Worm (Caenorhabditis elegans) whole organism, L2 larva: Measurements from ENCODE around the gene C46A5.6.

ENCODE experiments used
- C34F6.9 ChIP-seq: fragments of 150-350 bp; optimal IDR thresholded peaks from 2 replicates; lab custom pipeline; 2014; ENCODE audit warnings: missing biosample characterization, missing genetic modification characterization
- R02D3.7 ChIP-seq: fragments of 150-350 bp; optimal IDR thresholded peaks from 2 replicates; lab custom pipeline; 2014; ENCODE audit warnings: missing biosample characterization, missing genetic modification characterization
- alr-1 ChIP-seq: fragments of 150-350 bp; optimal IDR thresholded peaks from 2 replicates; lab custom pipeline; 2014; ENCODE audit warnings: missing biosample characterization, missing genetic modification characterization
- aly-2 ChIP-seq: fragments of 150-350 bp; optimal IDR thresholded peaks from 2 replicates; lab custom pipeline; 2014; ENCODE audit warnings: missing biosample characterization, missing genetic modification characterization
- ama-1 ChIP-seq: fragments of 150-350 bp; optimal IDR thresholded peaks from 2 replicates; lab custom pipeline; 2018; ENCODE audit warnings: inconsistent platforms
- ceh-16 ChIP-seq: fragments of 150-350 bp; optimal IDR thresholded peaks from 2 replicates; lab custom pipeline; 2014; ENCODE audit warnings: missing biosample characterization, missing genetic modification characterization
- crh-2 ChIP-seq: sonication (generic microtip); optimal IDR thresholded peaks from 2 replicates; lab custom pipeline; 2017; ENCODE audit warnings: missing biosample characterization, missing genetic modification characterization
- dmd-4 ChIP-seq: sonication (generic microtip); optimal IDR thresholded peaks from 2 replicates; lab custom pipeline; 2017; ENCODE audit warnings: missing biosample characterization, missing genetic modification characterization
- egl-27 ChIP-seq: sonication (generic microtip); optimal IDR thresholded peaks from 3 replicates; lab custom pipeline; 2017; ENCODE audit warnings: missing biosample characterization, missing genetic modification reagents, missing genetic modification characterization
- elt-1 ChIP-seq: fragments of 150-350 bp; optimal IDR thresholded peaks from 2 replicates; lab custom pipeline; 2014; ENCODE audit warnings: missing biosample characterization, missing genetic modification characterization
- elt-3 ChIP-seq: sonication (generic microtip); optimal IDR thresholded peaks from 2 replicates; lab custom pipeline; 2017; ENCODE audit warnings: missing biosample characterization, missing genetic modification characterization
- fos-1 ChIP-seq: fragments of 150-350 bp; optimal IDR thresholded peaks from 2 replicates; lab custom pipeline; 2014; ENCODE audit warnings: missing biosample characterization, missing genetic modification characterization
- gmeb-1 ChIP-seq: fragments of 150-350 bp; optimal IDR thresholded peaks from 2 replicates; lab custom pipeline; 2014; ENCODE audit warnings: missing biosample characterization, missing genetic modification characterization
- lin-13 ChIP-seq: fragments of 150-350 bp; optimal IDR thresholded peaks from 2 replicates; lab custom pipeline; 2014; ENCODE audit warnings: missing biosample characterization, missing genetic modification reagents, missing genetic modification characterization
- lin-39 ChIP-seq: fragments of 150-350 bp; optimal IDR thresholded peaks from 2 replicates; lab custom pipeline; 2014; ENCODE audit warnings: missing biosample characterization, missing genetic modification reagents, missing genetic modification characterization
- mab-5 ChIP-seq: fragments of 150-350 bp; optimal IDR thresholded peaks from 2 replicates; lab custom pipeline; 2014; ENCODE audit warnings: missing biosample characterization, missing genetic modification characterization
- nhr-10 ChIP-seq: sonication (generic microtip); optimal IDR thresholded peaks from 2 replicates; lab custom pipeline; 2017; ENCODE audit warnings: missing biosample characterization, missing genetic modification characterization
- nhr-11 ChIP-seq: fragments of 150-350 bp; optimal IDR thresholded peaks from 2 replicates; lab custom pipeline; 2014; ENCODE audit warnings: missing biosample characterization, missing genetic modification characterization
- nhr-12 ChIP-seq: fragments of 150-350 bp; optimal IDR thresholded peaks from 2 replicates; lab custom pipeline; 2014; ENCODE audit warnings: missing biosample characterization, missing genetic modification characterization
- nhr-129 ChIP-seq: fragments of 150-350 bp; optimal IDR thresholded peaks from 2 replicates; lab custom pipeline; 2014; ENCODE audit warnings: missing biosample characterization, missing genetic modification characterization
- nhr-21 ChIP-seq: fragments of 150-350 bp; optimal IDR thresholded peaks from 2 replicates; lab custom pipeline; 2014; ENCODE audit warnings: missing biosample characterization, missing genetic modification characterization
- nhr-25 ChIP-seq: fragments of 150-350 bp; sonication (generic microtip); optimal IDR thresholded peaks from 3 replicates; lab custom pipeline; 2014; ENCODE audit warnings: missing biosample characterization, missing genetic modification characterization
- nhr-77 ChIP-seq: fragments of 150-350 bp; optimal IDR thresholded peaks from 2 replicates; lab custom pipeline; 2014; ENCODE audit warnings: missing biosample characterization, missing genetic modification characterization
- peb-1 ChIP-seq: fragments of 150-350 bp; optimal IDR thresholded peaks from 2 replicates; lab custom pipeline; 2014; ENCODE audit warnings: missing biosample characterization, missing genetic modification characterization
- sem-4 ChIP-seq: fragments of 150-350 bp; optimal IDR thresholded peaks from 2 replicates; lab custom pipeline; 2014; ENCODE audit warnings: missing biosample characterization, missing genetic modification reagents, missing genetic modification characterization
- skn-1 ChIP-seq: sonication (generic microtip); optimal IDR thresholded peaks from 2 replicates; lab custom pipeline; 2017; ENCODE audit warnings: missing biosample characterization, missing genetic modification characterization
- sma-3 ChIP-seq: sonication (generic microtip); optimal IDR thresholded peaks from 2 replicates; lab custom pipeline; 2016; ENCODE audit warnings: missing genetic modification reagents, missing genetic modification characterization, missing compliant biosample characterization
- unc-55 ChIP-seq: fragments of 150-350 bp; sonication (generic microtip); optimal IDR thresholded peaks from 3 replicates; lab custom pipeline; 2014; ENCODE audit warnings: missing biosample characterization, missing genetic modification reagents, missing genetic modification characterization
- unc-62 ChIP-seq: fragments of 150-350 bp; optimal IDR thresholded peaks from 2 replicates; lab custom pipeline; 2014; ENCODE audit warnings: missing biosample characterization, missing genetic modification reagents, missing genetic modification characterization
- zag-1 ChIP-seq: fragments of 150-350 bp; optimal IDR thresholded peaks from 2 replicates; lab custom pipeline; 2014; ENCODE audit warnings: missing biosample characterization, missing genetic modification characterization
- ztf-1 ChIP-seq: fragments of 200-800 bp; sonication (Bioruptor generic); conservative IDR thresholded peaks from 2 replicates; pipeline ENCODE4 v1.3.6; 2022; ENCODE audit warnings: missing genetic modification characterization, missing compliant biosample characterization
- ztf-11 ChIP-seq: sonication (generic microtip); optimal IDR thresholded peaks from 2 replicates; lab custom pipeline; 2017; ENCODE audit warnings: missing biosample characterization, missing genetic modification characterization
- ztf-4 ChIP-seq: fragments of 150-350 bp; optimal IDR thresholded peaks from 2 replicates; lab custom pipeline; 2014; ENCODE audit warnings: missing biosample characterization, missing genetic modification characterization

The C46A5.6 gene

ce11 chrIV:7734619-7735018 lies 29.0 kb downstream of the C46A5.6 start, which contains the start of gene clx-1:
Gene clx-1 (plus strand): TSS chrIV:7734648.
- TF ChIP-seq nhr-12 (tag; lab: Kevin White, UChicago) (no peak), nhr-77 (no peak), nhr-10 (tag; lab: Kevin White, UChicago) (no peak), ztf-11 (tag; lab: Kevin White, UChicago) (no peak), skn-1 (tag; lab: Kevin White, UChicago) (no peak), ceh-16 (tag; lab: Kevin White, UChicago) (no peak), nhr-11 (tag; lab: Kevin White, UChicago) (no peak)

- no peak for TF ChIP-seq skn-1 (tag; lab: Kevin White, UChicago)
- TF ChIP-seq sma-3 (GFP tag; lab: Kevin White, UChicago): no peak
- no peak for TF ChIP-seq unc-62 (GFP tag; lab: Kevin White, UChicago)
- no peak for TF ChIP-seq peb-1 (tag; lab: Kevin White, UChicago)
Measured at ce11 chrIV:7734173-7734572, 29.5 kb downstream of the C46A5.6 start.

ce11 chrIV:7731960-7732359 lies 31.7 kb downstream of the C46A5.6 start, which contains the start of the genes C50F7.9 and C50F7.3:
Gene C50F7.9 (minus strand): TSS chrIV:7732060.
Gene C50F7.3 (plus strand): TSS chrIV:7732329.
- TF ChIP-seq elt-3 (tag; lab: Kevin White, UChicago) (no peak), fos-1 (tag; lab: Kevin White, UChicago) (no peak), peb-1 (tag; lab: Kevin White, UChicago) (no peak), sma-3 (GFP tag; lab: Kevin White, UChicago) (no peak), ama-1 (no peak), nhr-129 (tag; lab: Kevin White, UChicago) (no peak), sem-4 (no peak), crh-2 (tag; lab: Kevin White, UChicago) (no peak)
- TF ChIP-seq, all 48 proteins: peak for 0

ce11 chrIV:7728402-7728963 lies 35.2 kb downstream of the C46A5.6 start, which contains the start of gene sucg-1:
Gene sucg-1 (plus strand): TSS chrIV:7728913.
- no peak for TF ChIP-seq ztf-11 (tag; lab: Kevin White, UChicago)
- peak; percentile 50 for TF ChIP-seq unc-55 (GFP tag; lab: Kevin White, UChicago)
- TF ChIP-seq nhr-11 (tag; lab: Kevin White, UChicago): no peak
- TF ChIP-seq nhr-77: no peak
- TF ChIP-seq skn-1 (tag; lab: Kevin White, UChicago): no peak

- no peak for TF ChIP-seq dmd-4 (tag; lab: Kevin White, UChicago)
- TF ChIP-seq ztf-1 (GFP tag; lab: Robert Waterston, UW): no peak
- no peak for TF ChIP-seq sma-3 (GFP tag; lab: Kevin White, UChicago)
- TF ChIP-seq C34F6.9 (tag; lab: Kevin White, UChicago): no peak
- TF ChIP-seq elt-1: no peak
- no peak for TF ChIP-seq ztf-4 (tag; lab: Kevin White, UChicago)
- no peak for TF ChIP-seq aly-2
- TF ChIP-seq zag-1 (tag; lab: Kevin White, UChicago): no peak
- TF ChIP-seq egl-27 (tag; lab: Kevin White, UChicago): no peak
- TF ChIP-seq ama-1: no peak
- no peak for TF ChIP-seq nhr-25 (tag; lab: Kevin White, UChicago)
- TF ChIP-seq R02D3.7 (tag; lab: Kevin White, UChicago): no peak
- TF ChIP-seq mab-5 (tag; lab: Kevin White, UChicago): no peak
- no peak for TF ChIP-seq nhr-21 (tag; lab: Kevin White, UChicago)
- TF ChIP-seq alr-1 (tag; lab: Kevin White, UChicago): no peak
- TF ChIP-seq nhr-77: no peak
- no peak for TF ChIP-seq lin-39 (tag; lab: Kevin White, UChicago)
- no peak for TF ChIP-seq nhr-129 (tag; lab: Kevin White, UChicago)
- TF ChIP-seq peb-1 (tag; lab: Kevin White, UChicago): no peak
- no peak for TF ChIP-seq elt-3 (tag; lab: Kevin White, UChicago)
Measured at ce11 chrIV:7727258-7727657, 36.4 kb downstream of the C46A5.6 start.

- TF ChIP-seq gmeb-1 (tag; lab: Kevin White, UChicago) (no peak), lin-13 (GFP tag; lab: Kevin White, UChicago) (no peak), fos-1 (tag; lab: Kevin White, UChicago) (peak; percentile 71), crh-2 (tag; lab: Kevin White, UChicago) (no peak)
Measured at ce11 chrIV:7726325-7726724, 37.3 kb downstream of the C46A5.6 start, which contains the start of gene C50F7.5. Gene C50F7.5 (plus strand): TSS chrIV:7726719.
